Worm (Caenorhabditis elegans) whole organism, late embryonic: ENCODE measurements around the gene D1022.3.
"Not testable (repeated sequence)": the region's sequence is repeated elsewhere in the genome, so short reads cannot be mapped to it uniquely, and the experiment has no call there.

Source experiments
- C38D4.7 ChIP-seq: fragments of 200-800 bp; sonication (Bioruptor generic); optimal IDR thresholded peaks from 2 replicates; lab custom pipeline; 2018; ENCODE audit warnings: mild to moderate bottlenecking, missing genetic modification characterization, moderate library complexity, missing compliant biosample characterization
- K02D7.2 ChIP-seq: sonication (generic microtip); optimal IDR thresholded peaks from 2 replicates; lab custom pipeline; 2017; ENCODE audit warnings: mild to moderate bottlenecking, missing genetic modification characterization, missing compliant biosample characterization
- T23F11.4 ChIP-seq: fragments of 200-800 bp; sonication (Bioruptor generic); optimal IDR thresholded peaks from 2 replicates; lab custom pipeline; 2018; ENCODE audit warnings: mild to moderate bottlenecking, missing genetic modification characterization, missing compliant biosample characterization
- Y22D7AL.16 ChIP-seq: sonication (generic microtip); optimal IDR thresholded peaks from 2 replicates; lab custom pipeline; 2016; ENCODE audit warnings: missing genetic modification characterization, missing compliant biosample characterization
- ama-1 ChIP-seq: fragments of 150-350 bp; optimal IDR thresholded peaks from 2 replicates; lab custom pipeline; 2014
- ceh-14 ChIP-seq: sonication (generic microtip); optimal IDR thresholded peaks from 2 replicates; lab custom pipeline; 2016; ENCODE audit warnings: missing genotype, missing genetic modification characterization, missing compliant biosample characterization
- ceh-19 ChIP-seq: fragments of 200-800 bp; sonication (Bioruptor generic); optimal IDR thresholded peaks from 2 replicates; lab custom pipeline; 2018; ENCODE audit warnings: mild to moderate bottlenecking, missing genetic modification characterization, missing compliant biosample characterization
- ceh-30 ChIP-seq: fragments of 150-350 bp; optimal IDR thresholded peaks from 2 replicates; lab custom pipeline; 2014; ENCODE audit warnings: missing biosample characterization, missing genetic modification characterization
- ceh-34 ChIP-seq: sonication (generic microtip); optimal IDR thresholded peaks from 2 replicates; lab custom pipeline; 2016; ENCODE audit warnings: mild to moderate bottlenecking, missing genetic modification characterization, missing compliant biosample characterization
- ceh-48 ChIP-seq: sonication (generic microtip); optimal IDR thresholded peaks from 2 replicates; lab custom pipeline; 2016; ENCODE audit warnings: missing genetic modification characterization, inconsistent platforms, missing compliant biosample characterization
- che-1 ChIP-seq: sonication (generic microtip); optimal IDR thresholded peaks from 2 replicates; lab custom pipeline; 2016; ENCODE audit warnings: mild to moderate bottlenecking, missing genetic modification characterization, missing compliant biosample characterization
- dmd-4 ChIP-seq: sonication (generic microtip); optimal IDR thresholded peaks from 2 replicates; lab custom pipeline; 2016; ENCODE audit warnings: borderline replicate concordance, missing genetic modification characterization, missing compliant biosample characterization
- elt-2 ChIP-seq: sonication (generic microtip); optimal IDR thresholded peaks from 2 replicates; lab custom pipeline; 2016; ENCODE audit warnings: missing genetic modification reagents, missing genetic modification characterization, missing compliant biosample characterization
- ets-4 ChIP-seq: sonication (generic microtip); optimal IDR thresholded peaks from 2 replicates; lab custom pipeline; 2016; ENCODE audit warnings: missing genetic modification characterization, missing compliant biosample characterization
- fkh-10 ChIP-seq: fragments of 150-350 bp; optimal IDR thresholded peaks from 2 replicates; lab custom pipeline; 2014; ENCODE audit warnings: missing biosample characterization, missing genetic modification reagents, missing genetic modification characterization
- hlh-8 ChIP-seq: sonication (generic microtip); optimal IDR thresholded peaks from 2 replicates; lab custom pipeline; 2016; ENCODE audit warnings: missing genotype, missing genetic modification characterization, missing compliant biosample characterization
- lim-6 ChIP-seq: sonication (generic microtip); optimal IDR thresholded peaks from 2 replicates; lab custom pipeline; 2016; ENCODE audit warnings: missing genetic modification characterization, missing compliant biosample characterization
- lin-11 ChIP-seq: fragments of 200-800 bp; sonication (Bioruptor generic); optimal IDR thresholded peaks from 2 replicates; lab custom pipeline; 2018; ENCODE audit warnings: mild to moderate bottlenecking, missing genetic modification characterization, missing compliant biosample characterization
- mec-3 ChIP-seq: sonication (generic microtip); optimal IDR thresholded peaks from 2 replicates; lab custom pipeline; 2016; ENCODE audit warnings: borderline replicate concordance, missing genetic modification characterization, missing compliant biosample characterization
- nfya-1 ChIP-seq: sonication (generic microtip); optimal IDR thresholded peaks from 2 replicates; lab custom pipeline; 2017; ENCODE audit warnings: missing genetic modification characterization, mild to moderate bottlenecking, missing compliant biosample characterization, antibody characterized with exemption, moderate library complexity
- nhr-11 ChIP-seq: fragments of 150-350 bp; optimal IDR thresholded peaks from 2 replicates; lab custom pipeline; 2014; ENCODE audit warnings: missing biosample characterization, missing genetic modification characterization
- nhr-232 ChIP-seq: sonication (generic microtip); optimal IDR thresholded peaks from 2 replicates; lab custom pipeline; 2016; ENCODE audit warnings: missing genetic modification characterization, missing compliant biosample characterization
- pha-2 ChIP-seq: sonication (generic microtip); optimal IDR thresholded peaks from 2 replicates; lab custom pipeline; 2017; ENCODE audit warnings: mild to moderate bottlenecking, missing genetic modification characterization, missing compliant biosample characterization
- pqm-1 ChIP-seq: sonication (generic microtip); optimal IDR thresholded peaks from 2 replicates; lab custom pipeline; 2016; ENCODE audit warnings: missing genetic modification characterization, missing compliant biosample characterization
- pros-1 ChIP-seq: fragments of 150-350 bp; optimal IDR thresholded peaks from 2 replicates; lab custom pipeline; 2014; ENCODE audit warnings: missing biosample characterization, missing genetic modification reagents, missing genetic modification characterization
- ref-2 ChIP-seq: sonication (generic microtip); optimal IDR thresholded peaks from 2 replicates; lab custom pipeline; 2016; ENCODE audit warnings: missing genetic modification characterization, missing compliant biosample characterization
- sdc-2 ChIP-seq: sonication (generic microtip); optimal IDR thresholded peaks from 2 replicates; lab custom pipeline; 2016; ENCODE audit warnings: missing genotype, missing genetic modification characterization, missing compliant biosample characterization
- syd-9 ChIP-seq: sonication (generic microtip); optimal IDR thresholded peaks from 2 replicates; lab custom pipeline; 2016; ENCODE audit warnings: mild to moderate bottlenecking, missing genetic modification characterization, moderate library complexity, missing compliant biosample characterization
- tbx-2 ChIP-seq: sonication (generic microtip); optimal IDR thresholded peaks from 2 replicates; lab custom pipeline; 2016; ENCODE audit warnings: missing genetic modification characterization, missing compliant biosample characterization
- tbx-7 ChIP-seq: sonication (generic microtip); optimal IDR thresholded peaks from 2 replicates; lab custom pipeline; 2016; ENCODE audit warnings: missing genotype, missing genetic modification characterization, missing compliant biosample characterization
- unc-3 ChIP-seq, 2 experiments: fragments of 200-800 bp in 1 of 2; sonication (Bioruptor generic) in 1 of 2; sonication (generic microtip) in 1 of 2; conservative IDR thresholded peaks in 1 of 2; optimal IDR thresholded peaks in 1 of 2; 2 replicates each; pipeline versions ENCODE4 v1.3.6 to Lab custom; 2016 to 2022; ENCODE audit warnings: missing compliant biosample characterization in 2 of 2, missing genetic modification characterization in 2 of 2, missing genetic modification reagents in 1 of 2
- unc-42 ChIP-seq: sonication (generic microtip); optimal IDR thresholded peaks from 2 replicates; lab custom pipeline; 2016; ENCODE audit warnings: missing genotype, missing genetic modification characterization, missing compliant biosample characterization
- unc-55 ChIP-seq: sonication (generic microtip); optimal IDR thresholded peaks from 2 replicates; lab custom pipeline; 2017; ENCODE audit warnings: missing biosample characterization, missing genetic modification reagents, missing genetic modification characterization
- zip-5 ChIP-seq: sonication (generic microtip); optimal IDR thresholded peaks from 2 replicates; lab custom pipeline; 2016; ENCODE audit warnings: missing genetic modification characterization, missing compliant biosample characterization

Gene D1022.3

ce11 chrII:7469318-7469717, 13.2 kb upstream of the D1022.3 start:
- TF ChIP-seq unc-3 (GFP tag; conservative IDR thresholded peaks at IDR 0.05; lab: Robert Waterston, UW), result no peak
- no peak for TF ChIP-seq unc-3 (tag; optimal IDR thresholded peaks at IDR 0.05; lab: Kevin White, UChicago)
- peak; percentile 64 for TF ChIP-seq unc-42 (tag; lab: Kevin White, UChicago)

ce11 chrII:7465519-7465918, 9.4 kb upstream of the D1022.3 start, which contains the start of gene sro-1:
TSS of gene sro-1 (minus strand) at chrII:7465619.
- TF ChIP-seq ceh-34 (tag; lab: Kevin White, UChicago) (no peak), ama-1 (no peak), pqm-1 (tag; lab: Kevin White, UChicago) (no peak), lim-6 (no peak), ceh-14 (tag; lab: Kevin White, UChicago) (no peak), lin-11 (tag; lab: Kevin White, UChicago) (no peak), ceh-48 (tag; lab: Kevin White, UChicago) (no peak)
- TF ChIP-seq, all 69 proteins: peak for 0

- no peak for TF ChIP-seq ref-2 (tag; lab: Kevin White, UChicago)
- no peak for TF ChIP-seq pha-2 (tag; lab: Kevin White, UChicago)
- TF ChIP-seq C38D4.7 (GFP tag; lab: Kevin White, UChicago), result no peak
- TF ChIP-seq T23F11.4 (GFP tag; lab: Kevin White, UChicago), result no peak
- no peak for TF ChIP-seq unc-55 (GFP tag; lab: Kevin White, UChicago)
- no peak for TF ChIP-seq tbx-7 (tag; lab: Kevin White, UChicago)
- TF ChIP-seq nhr-232 (tag; lab: Kevin White, UChicago), result no peak
Observed at ce11 chrII:7459205-7459604, 3.1 kb upstream of the D1022.3 start, which contains the start of gene D1022.2. TSS of gene D1022.2 (plus strand) at chrII:7459505.

- no peak for TF ChIP-seq dmd-4
- TF ChIP-seq sdc-2 (tag; lab: Kevin White, UChicago), result no peak
- TF ChIP-seq mec-3 (tag; lab: Kevin White, UChicago), result no peak
- no peak for TF ChIP-seq che-1 (tag; lab: Kevin White, UChicago)
- TF ChIP-seq tbx-2, result no peak
- TF ChIP-seq ceh-34 (tag; lab: Kevin White, UChicago), result no peak
- no peak for TF ChIP-seq fkh-10 (GFP tag; lab: Kevin White, UChicago)
- no peak for TF ChIP-seq ceh-30
- TF ChIP-seq ets-4, result no peak
- no peak for TF ChIP-seq ceh-19 (GFP tag; lab: Kevin White, UChicago)
- no peak for TF ChIP-seq nhr-11
- no peak for TF ChIP-seq ref-2 (tag; lab: Kevin White, UChicago)
- no peak for TF ChIP-seq syd-9 (tag; lab: Kevin White, UChicago)
- no peak for TF ChIP-seq hlh-8 (tag; lab: Kevin White, UChicago)
- TF ChIP-seq nfya-1, result no peak
- no peak for TF ChIP-seq elt-2 (tag; lab: Kevin White, UChicago)
- TF ChIP-seq lin-11 (tag; lab: Kevin White, UChicago), result no peak
Observed at ce11 chrII:7458706-7459105, 2.6 kb upstream of the D1022.3 start, which contains the start of gene D1022.5. TSS of gene D1022.5 (minus strand) at chrII:7458806.

- no peak for TF ChIP-seq Y22D7AL.16 (tag; lab: Kevin White, UChicago)
Observed at ce11 chrII:7457210-7457609, 1.1 kb upstream of the D1022.3 start, which contains the start of gene D1022.4. TSS of gene D1022.4 (minus strand) at chrII:7457292.

- TF ChIP-seq zip-5, pros-1, K02D7.2 (tag; lab: Kevin White, UChicago): not testable (repeated sequence)
- TF ChIP-seq, all 69 proteins: peak for 0; not testable (repeated sequence) for 69
Observed at ce11 chrII:7434958-7435357, 21.1 kb downstream of the D1022.3 start, which contains the start of gene K02A2.1. TSS of gene K02A2.1 (plus strand) at chrII:7435258.
